Fruit fly (Drosophila melanogaster): ENCODE results near the gene CG42450.
A peak's percentile ranks its signal among the peaks of the same experiment; 100 is the strongest.

The CG42450 gene

dm6 chrX:18789353-18790210 is 23.5 kb upstream of the CG42450 start (continued):
- TF ChIP-seq Nf-YA (GFP tag; IDR thresholded peaks at IDR 0.05) (no peak), ato (GFP tag; IDR thresholded peaks at IDR 0.05; ENCODE audit: partially characterized antibody) (no peak), disco-r (GFP tag; optimal IDR thresholded peaks at IDR 0.05) (peak; percentile 40), vfl (GFP tag; optimal IDR thresholded peaks at IDR 0.05) (no peak), chn (GFP tag; optimal IDR thresholded peaks at IDR 0.05) (peak; percentile 4), Xbp1 (GFP tag; optimal IDR thresholded peaks at IDR 0.05) (peak; percentile 43), ash1 (GFP tag; optimal IDR thresholded peaks at IDR 0.05) (no peak), dm (GFP tag; optimal IDR thresholded peaks at IDR 0.05) (peak; percentile 46), Ssrp (tag; optimal IDR thresholded peaks at IDR 0.05) (peak; percentile 22), gcm2 (GFP tag; optimal IDR thresholded peaks at IDR 0.05) (peak; percentile 19), CG11504 (tag; optimal IDR thresholded peaks at IDR 0.05) (peak; percentile 76), trh (GFP tag; optimal IDR thresholded peaks at IDR 0.05) (peak; percentile 10), prd (optimal IDR thresholded peaks at IDR 0.05) (no peak), prd (GFP tag; IDR thresholded peaks at IDR 0.05) (peak; percentile 34; the same call in 1 of the 3 replicates), CG6854 (GFP tag; optimal IDR thresholded peaks at IDR 0.05) (peak; percentile 61), CG10209 (GFP tag; optimal IDR thresholded peaks at IDR 0.05) (peak; percentile 54), lola (GFP tag; optimal IDR thresholded peaks at IDR 0.05) (peak in 1 of 3 experiments; percentile 54), CG9797 (GFP tag; optimal IDR thresholded peaks at IDR 0.05) (no peak), CG11093 (GFP tag; IDR thresholded peaks at IDR 0.05) (no peak), maf-S (GFP tag; optimal IDR thresholded peaks at IDR 0.05) (peak; percentile 28), CG9817 (tag; optimal IDR thresholded peaks at IDR 0.05) (peak; percentile 47), usp (GFP tag; optimal IDR thresholded peaks at IDR 0.05) (no peak), H15 (GFP tag; IDR thresholded peaks at IDR 0.05) (no peak), fd3F (GFP tag; optimal IDR thresholded peaks at IDR 0.05) (peak; percentile 1), Atf-2 (GFP tag; optimal IDR thresholded peaks at IDR 0.05) (peak; percentile 44), Asciz (GFP tag; optimal IDR thresholded peaks at IDR 0.05) (peak; percentile 49), phol (tag; optimal IDR thresholded peaks at IDR 0.05) (peak; percentile 62), bsh (GFP tag; optimal IDR thresholded peaks at IDR 0.05) (peak; percentile 39 to 45), hkb (optimal IDR thresholded peaks at IDR 0.05) (no peak), hkb (GFP tag; IDR thresholded peaks at IDR 0.05) (no peak), CG11696 (GFP tag; IDR thresholded peaks at IDR 0.05) (no peak), CG32532 (GFP tag; IDR thresholded peaks at IDR 0.05) (peak; percentile 59), aop (GFP tag; IDR thresholded peaks at IDR 0.05) (no peak), Scr (GFP tag; IDR thresholded peaks at IDR 0.05; ENCODE audit: partially characterized antibody) (no peak), CG1024 (GFP tag; IDR thresholded peaks at IDR 0.05) (no peak), yki (optimal IDR thresholded peaks at IDR 0.05) (no peak), CG16815 (GFP tag; optimal IDR thresholded peaks at IDR 0.05) (peak; percentile 62), Fer3 (tag; optimal IDR thresholded peaks at IDR 0.05) (no peak), nau (GFP tag; optimal IDR thresholded peaks at IDR 0.05) (peak; percentile 57), bowl (GFP tag; IDR thresholded peaks at IDR 0.05) (no peak), gro (GFP tag; optimal IDR thresholded peaks at IDR 0.05) (peak; percentile 1), Hr51 (GFP tag; optimal IDR thresholded peaks at IDR 0.05) (peak; percentile 51 to 71), CG13894 (tag; optimal IDR thresholded peaks at IDR 0.05) (peak; percentile 25), CG16863 (GFP tag; optimal IDR thresholded peaks at IDR 0.05) (peak; percentile 62), Hr39 (optimal IDR thresholded peaks at IDR 0.05) (no peak), row (GFP tag; IDR thresholded peaks at IDR 0.05) (peak; percentile 70), p53 (GFP tag; optimal IDR thresholded peaks at IDR 0.05) (no peak), lab (GFP tag; optimal IDR thresholded peaks at IDR 0.05) (peak; percentile 75), gsb (GFP tag; IDR thresholded peaks at IDR 0.05) (no peak), cwo (GFP tag; optimal IDR thresholded peaks at IDR 0.05) (peak; percentile 51)
